Worm (Caenorhabditis elegans) whole organism, L2 larva: ENCODE data around the gene rnr-2.

Source experiments
- R02D3.7 ChIP-seq: fragments of 150-350 bp; optimal IDR thresholded peaks from 2 replicates; lab custom pipeline; 2014; ENCODE audit warnings: missing biosample characterization, missing genetic modification characterization
- ZK546.5 ChIP-seq: sonication (generic microtip); optimal IDR thresholded peaks from 2 replicates; lab custom pipeline; 2017; ENCODE audit warnings: missing biosample characterization, missing genetic modification characterization
- aly-2 ChIP-seq: fragments of 150-350 bp; optimal IDR thresholded peaks from 2 replicates; lab custom pipeline; 2014; ENCODE audit warnings: missing biosample characterization, missing genetic modification characterization
- ama-1 ChIP-seq: fragments of 150-350 bp; optimal IDR thresholded peaks from 2 replicates; lab custom pipeline; 2018; ENCODE audit warnings: inconsistent platforms
- blmp-1 ChIP-seq: sonication (generic microtip); optimal IDR thresholded peaks from 2 replicates; lab custom pipeline; 2017; ENCODE audit warnings: missing genetic modification characterization, mild to moderate bottlenecking, missing compliant biosample characterization, antibody characterized with exemption, moderate library complexity; ENCODE audit not compliant: insufficient read depth
- ceh-16 ChIP-seq: fragments of 150-350 bp; optimal IDR thresholded peaks from 2 replicates; lab custom pipeline; 2014; ENCODE audit warnings: missing biosample characterization, missing genetic modification characterization
- crh-2 ChIP-seq: sonication (generic microtip); optimal IDR thresholded peaks from 2 replicates; lab custom pipeline; 2017; ENCODE audit warnings: missing biosample characterization, missing genetic modification characterization
- dmd-4 ChIP-seq: sonication (generic microtip); optimal IDR thresholded peaks from 2 replicates; lab custom pipeline; 2017; ENCODE audit warnings: missing biosample characterization, missing genetic modification characterization
- egl-27 ChIP-seq: sonication (generic microtip); optimal IDR thresholded peaks from 3 replicates; lab custom pipeline; 2017; ENCODE audit warnings: missing biosample characterization, missing genetic modification reagents, missing genetic modification characterization
- elt-1 ChIP-seq: fragments of 150-350 bp; optimal IDR thresholded peaks from 2 replicates; lab custom pipeline; 2014; ENCODE audit warnings: missing biosample characterization, missing genetic modification characterization
- elt-3 ChIP-seq: sonication (generic microtip); optimal IDR thresholded peaks from 2 replicates; lab custom pipeline; 2017; ENCODE audit warnings: missing biosample characterization, missing genetic modification characterization
- gmeb-1 ChIP-seq: fragments of 150-350 bp; optimal IDR thresholded peaks from 2 replicates; lab custom pipeline; 2014; ENCODE audit warnings: missing biosample characterization, missing genetic modification characterization
- lin-11 ChIP-seq: fragments of 150-350 bp; sonication (generic microtip); optimal IDR thresholded peaks from 2 replicates; lab custom pipeline; 2014; ENCODE audit warnings: missing biosample characterization, missing genetic modification characterization, inconsistent platforms, mixed read lengths
- lin-13 ChIP-seq: fragments of 150-350 bp; optimal IDR thresholded peaks from 2 replicates; lab custom pipeline; 2014; ENCODE audit warnings: missing biosample characterization, missing genetic modification reagents, missing genetic modification characterization
- lin-39 ChIP-seq: fragments of 150-350 bp; optimal IDR thresholded peaks from 2 replicates; lab custom pipeline; 2014; ENCODE audit warnings: missing biosample characterization, missing genetic modification reagents, missing genetic modification characterization
- lsy-2 ChIP-seq, 2 experiments: fragments of 150-350 bp in 1 of 2; sonication (generic microtip) in 1 of 2; optimal IDR thresholded peaks; 2 replicates each; lab custom pipeline; 2014 to 2017; ENCODE audit warnings: missing biosample characterization in 2 of 2, missing genetic modification characterization in 2 of 2
- mab-5 ChIP-seq: fragments of 150-350 bp; optimal IDR thresholded peaks from 2 replicates; lab custom pipeline; 2014; ENCODE audit warnings: missing biosample characterization, missing genetic modification characterization
- mdl-1 ChIP-seq, 2 experiments: fragments of 150-350 bp in 1 of 2; sonication (generic microtip) in 1 of 2; optimal IDR thresholded peaks; 2 replicates each; lab custom pipeline; 2017; ENCODE audit warnings: missing biosample characterization in 2 of 2, missing genetic modification characterization in 2 of 2
- nhr-10 ChIP-seq: sonication (generic microtip); optimal IDR thresholded peaks from 2 replicates; lab custom pipeline; 2017; ENCODE audit warnings: missing biosample characterization, missing genetic modification characterization
- nhr-11 ChIP-seq: fragments of 150-350 bp; optimal IDR thresholded peaks from 2 replicates; lab custom pipeline; 2014; ENCODE audit warnings: missing biosample characterization, missing genetic modification characterization
- nhr-12 ChIP-seq: fragments of 150-350 bp; optimal IDR thresholded peaks from 2 replicates; lab custom pipeline; 2014; ENCODE audit warnings: missing biosample characterization, missing genetic modification characterization
- nhr-129 ChIP-seq: fragments of 150-350 bp; optimal IDR thresholded peaks from 2 replicates; lab custom pipeline; 2014; ENCODE audit warnings: missing biosample characterization, missing genetic modification characterization
- nhr-23 ChIP-seq: fragments of 150-350 bp; optimal IDR thresholded peaks from 2 replicates; lab custom pipeline; 2014; ENCODE audit warnings: missing biosample characterization, missing genetic modification reagents, missing genetic modification characterization
- nhr-237 ChIP-seq: fragments of 150-350 bp; optimal IDR thresholded peaks from 2 replicates; lab custom pipeline; 2014; ENCODE audit warnings: missing biosample characterization, missing genetic modification characterization
- nhr-25 ChIP-seq: fragments of 150-350 bp; sonication (generic microtip); optimal IDR thresholded peaks from 3 replicates; lab custom pipeline; 2014; ENCODE audit warnings: missing biosample characterization, missing genetic modification characterization
- nhr-6 ChIP-seq: fragments of 150-350 bp; optimal IDR thresholded peaks from 2 replicates; lab custom pipeline; 2014; ENCODE audit warnings: missing biosample characterization, missing genetic modification characterization
- nhr-77 ChIP-seq: fragments of 150-350 bp; optimal IDR thresholded peaks from 2 replicates; lab custom pipeline; 2014; ENCODE audit warnings: missing biosample characterization, missing genetic modification characterization
- peb-1 ChIP-seq: fragments of 150-350 bp; optimal IDR thresholded peaks from 2 replicates; lab custom pipeline; 2014; ENCODE audit warnings: missing biosample characterization, missing genetic modification characterization
- sma-3 ChIP-seq: sonication (generic microtip); optimal IDR thresholded peaks from 2 replicates; lab custom pipeline; 2016; ENCODE audit warnings: missing genetic modification reagents, missing genetic modification characterization, missing compliant biosample characterization
- sma-9 ChIP-seq, 2 experiments: fragments of 150-350 bp in 1 of 2; sonication (generic microtip) in 1 of 2; optimal IDR thresholded peaks; 2 replicates each; lab custom pipeline; 2014 to 2016; ENCODE audit warnings: missing genetic modification characterization in 2 of 2, mild to moderate bottlenecking in 1 of 2, missing biosample characterization in 1 of 2, missing compliant biosample characterization in 1 of 2, missing genetic modification reagents in 1 of 2, moderate library complexity in 1 of 2
- snpc-4 ChIP-seq: fragments of 150-350 bp; optimal IDR thresholded peaks from 2 replicates; lab custom pipeline; 2014; ENCODE audit warnings: missing biosample characterization, missing genetic modification characterization
- unc-39 ChIP-seq: fragments of 150-350 bp; optimal IDR thresholded peaks from 2 replicates; lab custom pipeline; 2014; ENCODE audit warnings: missing biosample characterization, missing genetic modification characterization
- zag-1 ChIP-seq: fragments of 150-350 bp; optimal IDR thresholded peaks from 2 replicates; lab custom pipeline; 2014; ENCODE audit warnings: missing biosample characterization, missing genetic modification characterization
- ztf-1 ChIP-seq: fragments of 200-800 bp; sonication (Bioruptor generic); conservative IDR thresholded peaks from 2 replicates; pipeline ENCODE4 v1.3.6; 2022; ENCODE audit warnings: missing genetic modification characterization, missing compliant biosample characterization
- ztf-4 ChIP-seq: fragments of 150-350 bp; optimal IDR thresholded peaks from 2 replicates; lab custom pipeline; 2014; ENCODE audit warnings: missing biosample characterization, missing genetic modification characterization

rnr-2 gene

DNA sequence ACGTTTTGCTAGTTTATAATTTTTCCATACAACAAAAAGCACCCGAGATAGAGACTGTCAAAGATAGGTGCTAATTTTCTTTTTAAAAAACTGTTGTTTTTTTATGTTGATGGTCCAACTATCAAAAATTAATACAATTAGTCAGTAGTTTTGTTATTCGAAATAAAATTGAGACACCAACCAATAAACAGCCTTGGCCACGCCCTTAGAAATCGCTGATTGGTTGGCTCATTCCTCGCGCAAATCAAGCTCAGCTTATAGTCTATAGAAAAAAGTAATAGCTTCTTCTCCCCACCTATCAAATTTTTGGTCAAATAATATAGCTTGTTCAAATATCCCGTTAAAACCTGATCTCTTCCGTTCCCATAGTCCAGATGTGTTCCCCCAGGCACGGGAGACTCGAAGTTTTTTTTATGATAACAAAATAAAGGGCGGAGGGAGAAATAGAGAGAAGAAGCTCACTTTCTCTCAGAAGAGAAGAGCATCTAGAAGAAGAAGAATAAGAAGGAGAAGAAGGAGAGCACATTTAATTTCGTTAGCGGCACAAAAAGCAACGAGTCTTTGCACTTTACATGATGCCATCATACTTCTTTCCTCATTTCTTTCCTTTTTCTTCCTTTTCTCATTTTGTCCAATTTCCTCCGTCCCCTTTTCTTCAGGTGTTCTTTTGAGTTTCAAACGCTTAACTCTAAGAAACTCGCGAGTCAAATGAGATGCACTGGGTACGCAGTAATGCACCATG lies 37.3 kb upstream of the rnr-2 start:
- TF ChIP-seq zag-1: peak; percentile 51
- peak in 1 of 2 experiments; percentile 1 for TF ChIP-seq lsy-2 (tag; optimal IDR thresholded peaks at IDR 0.05; lab: Kevin White, UChicago)
- no peak for TF ChIP-seq nhr-11 (tag; lab: Kevin White, UChicago)
- TF ChIP-seq, all 48 proteins: peak for 2

DNA sequence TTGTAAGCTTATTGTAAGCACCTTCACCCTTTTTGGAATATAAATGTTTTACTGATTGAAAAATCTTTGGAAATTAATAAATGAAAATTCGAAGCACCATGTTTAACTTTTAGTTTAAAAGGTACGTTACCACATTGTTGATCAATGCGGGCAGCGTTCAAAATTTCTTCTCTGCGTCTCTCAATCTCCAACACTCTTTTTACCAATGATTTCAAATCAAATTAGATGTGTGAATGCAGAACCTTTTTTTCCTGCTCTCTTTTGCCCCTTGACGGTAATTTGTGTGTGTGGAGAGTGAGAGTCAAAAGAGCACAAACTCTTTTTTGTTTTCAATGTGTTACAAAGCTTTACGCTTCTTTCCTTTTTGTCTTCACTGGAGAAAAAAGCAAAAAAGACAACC lies 29.2 kb upstream of the rnr-2 start:
- TF ChIP-seq lin-13 (GFP tag; lab: Kevin White, UChicago) (no peak), ztf-4 (tag; lab: Kevin White, UChicago) (no peak), nhr-23 (tag; lab: Kevin White, UChicago) (no peak), sma-3 (no peak), elt-1 (no peak), crh-2 (no peak), blmp-1 (tag; lab: Kevin White, UChicago) (no peak), ceh-16 (tag; lab: Kevin White, UChicago) (no peak), lin-39 (tag; lab: Kevin White, UChicago) (no peak), nhr-6 (no peak), R02D3.7 (no peak), nhr-237 (tag; lab: Kevin White, UChicago) (no peak), gmeb-1 (tag; lab: Kevin White, UChicago) (no peak), lsy-2 (tag; optimal IDR thresholded peaks at IDR 0.05; lab: Kevin White, UChicago) (no peak), nhr-129 (tag; lab: Kevin White, UChicago) (no peak), lin-11 (tag; lab: Kevin White, UChicago) (no peak), mdl-1 (tag; optimal IDR thresholded peaks at IDR 0.05; lab: Kevin White, UChicago) (no peak), aly-2 (tag; lab: Kevin White, UChicago) (no peak), sma-9 (GFP tag; optimal IDR thresholded peaks at IDR 0.05; lab: Kevin White, UChicago) (no peak), sma-9 (tag; optimal IDR thresholded peaks at IDR 0.05; lab: Kevin White, UChicago) (no peak), nhr-77 (tag; lab: Kevin White, UChicago) (no peak)

DNA sequence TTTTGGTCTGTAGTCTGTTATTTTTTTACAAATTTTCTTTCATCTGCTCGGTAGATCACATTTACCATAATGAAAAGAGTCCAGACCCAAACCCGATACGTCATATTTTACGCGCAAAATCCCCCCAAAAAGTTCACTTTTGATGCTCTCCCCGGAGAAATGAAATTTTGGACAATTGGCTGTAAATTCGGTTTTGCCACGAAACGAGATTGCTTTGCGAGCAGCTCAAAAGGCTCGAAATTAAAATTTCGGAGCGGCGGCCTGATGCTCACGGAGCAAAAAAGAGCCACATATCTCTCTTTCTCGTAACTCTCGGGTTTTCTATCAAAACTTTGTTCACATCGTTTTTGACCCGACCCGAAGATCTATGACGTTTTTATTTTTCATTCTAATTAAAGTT lies 28.6 kb upstream of the rnr-2 start:
- TF ChIP-seq mdl-1 (tag; optimal IDR thresholded peaks at IDR 0.05; lab: Kevin White, UChicago): no peak
- no peak for TF ChIP-seq nhr-10 (tag; lab: Kevin White, UChicago)
- TF ChIP-seq lsy-2 (tag; optimal IDR thresholded peaks at IDR 0.05; lab: Kevin White, UChicago): no peak
- TF ChIP-seq, all 48 proteins: peak for 0

DNA sequence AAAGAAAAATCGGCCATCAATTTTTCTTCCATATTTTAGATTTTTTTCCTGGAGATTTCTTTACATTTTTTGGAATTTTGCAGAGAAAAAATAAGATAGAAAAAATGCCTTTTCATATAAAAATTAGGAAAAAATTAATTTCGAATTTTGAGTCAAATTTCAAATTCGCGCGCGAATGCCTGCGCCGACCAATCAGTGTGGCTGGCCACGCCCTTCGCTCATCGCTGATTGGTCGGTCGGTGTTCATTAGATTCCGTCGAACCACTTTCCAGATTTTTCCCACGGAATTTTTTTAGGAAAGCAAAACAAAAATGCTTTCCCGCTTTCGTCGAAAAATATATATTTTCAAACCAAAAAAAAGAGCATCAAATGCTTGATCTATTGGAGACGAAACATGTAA lies 25.7 kb upstream of the rnr-2 start:
- TF ChIP-seq nhr-237 (tag; lab: Kevin White, UChicago): no peak
- no peak for TF ChIP-seq ama-1 (lab: Kevin White, UChicago)
- no peak for TF ChIP-seq ZK546.5 (tag; lab: Kevin White, UChicago)
- no peak for TF ChIP-seq crh-2
- no peak for TF ChIP-seq egl-27 (tag; lab: Kevin White, UChicago)
- no peak for TF ChIP-seq lin-13 (GFP tag; lab: Kevin White, UChicago)

DNA sequence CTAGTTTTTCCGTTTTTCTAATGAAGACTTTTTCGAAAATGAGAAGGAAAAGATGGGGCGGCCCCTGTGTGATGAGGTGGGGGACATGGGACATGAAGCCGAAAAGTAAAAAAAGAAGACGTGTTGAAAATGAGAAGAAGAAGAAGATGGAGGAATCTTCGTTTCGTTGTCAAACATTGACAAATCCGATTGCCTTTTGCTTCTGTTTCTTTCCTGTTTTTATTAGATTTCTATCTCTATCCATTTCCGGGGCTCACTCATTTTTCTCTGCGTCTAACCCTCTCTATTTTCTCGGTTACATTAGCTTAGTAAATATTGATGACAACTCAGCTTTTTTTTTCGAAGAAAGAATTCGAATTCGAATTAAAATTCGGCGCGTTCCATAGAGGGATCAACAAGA lies 25.0 kb upstream of the rnr-2 start:
- TF ChIP-seq nhr-23 (tag; lab: Kevin White, UChicago) (no peak), snpc-4 (tag; lab: Kevin White, UChicago) (no peak), crh-2 (no peak), nhr-77 (tag; lab: Kevin White, UChicago) (no peak), mab-5 (no peak), ztf-1 (no peak)
- TF ChIP-seq, all 48 proteins: peak for 0

DNA sequence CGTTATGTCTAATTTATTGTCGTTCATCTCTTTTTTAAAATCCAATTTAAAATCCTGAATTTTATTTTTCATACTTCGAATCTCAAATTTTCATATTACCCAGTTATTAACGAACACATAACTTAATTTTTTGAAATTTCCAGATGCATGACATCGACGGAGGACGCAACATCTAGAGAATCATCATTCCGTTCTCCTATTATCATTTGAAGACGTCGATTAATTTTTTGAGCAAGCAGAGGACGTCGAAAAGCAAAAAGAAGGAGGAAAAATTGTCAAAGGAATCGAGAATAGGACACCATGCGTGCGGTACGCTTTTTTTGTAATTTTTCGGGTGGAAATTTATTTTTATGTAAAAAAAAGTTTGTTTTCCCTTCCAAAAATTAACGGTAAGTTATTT lies 20.4 kb upstream of the rnr-2 start, which contains the start of gene unc-103:
Gene unc-103 (plus strand): TSS at position 301 of the 400 bp plus-strand sequence.
- TF ChIP-seq nhr-11 (tag; lab: Kevin White, UChicago) (no peak), elt-3 (tag; lab: Kevin White, UChicago) (no peak), dmd-4 (tag; lab: Kevin White, UChicago) (no peak), nhr-6 (no peak), unc-39 (tag; lab: Kevin White, UChicago) (no peak), nhr-12 (tag; lab: Kevin White, UChicago) (no peak), blmp-1 (tag; lab: Kevin White, UChicago) (no peak), gmeb-1 (tag; lab: Kevin White, UChicago) (no peak), mdl-1 (tag; optimal IDR thresholded peaks at IDR 0.05; lab: Kevin White, UChicago) (no peak), ceh-16 (tag; lab: Kevin White, UChicago) (no peak), nhr-25 (no peak), crh-2 (no peak), sma-9 (GFP tag; optimal IDR thresholded peaks at IDR 0.05; lab: Kevin White, UChicago) (no peak), sma-9 (tag; optimal IDR thresholded peaks at IDR 0.05; lab: Kevin White, UChicago) (no peak), peb-1 (tag; lab: Kevin White, UChicago) (no peak), elt-1 (no peak), nhr-129 (tag; lab: Kevin White, UChicago) (no peak)
